Fruit fly (Drosophila melanogaster): ENCODE data around the gene tal-2A.

- no peak for TF ChIP-seq Crg-1 (GFP tag; optimal IDR thresholded peaks at IDR 0.05)
- no peak for TF ChIP-seq Hr96 (GFP tag; optimal IDR thresholded peaks at IDR 0.05)
- no peak for TF ChIP-seq cic (GFP tag; optimal IDR thresholded peaks at IDR 0.05)
- no peak for TF ChIP-seq CG5204 (GFP tag; optimal IDR thresholded peaks at IDR 0.05)
- TF ChIP-seq cnc (optimal IDR thresholded peaks at IDR 0.05) = no peak
- no peak for TF ChIP-seq ovo (GFP tag; optimal IDR thresholded peaks at IDR 0.05)
- no peak for TF ChIP-seq CG33017 (tag; optimal IDR thresholded peaks at IDR 0.05)
- TF ChIP-seq CG1620 (GFP tag; optimal IDR thresholded peaks at IDR 0.05) = no peak
- TF ChIP-seq Clk (GFP tag; optimal IDR thresholded peaks at IDR 0.05) = no peak
- no peak for TF ChIP-seq kay (GFP tag; ENCODE audit: borderline replicate concordance)
- no peak for TF ChIP-seq tj (GFP tag; optimal IDR thresholded peaks at IDR 0.05)
- no peak for TF ChIP-seq pad (GFP tag; optimal IDR thresholded peaks at IDR 0.05)
- TF ChIP-seq CG14711 (tag; optimal IDR thresholded peaks at IDR 0.05) = no peak
Measured at dm6 chr3R:13834551-13834950, 21.6 kb downstream of the tal-2A start.

All from whole organism, adult.